Fruit fly (Drosophila melanogaster) whole organism, adult: ENCODE data around the gene Ptpmeg2.

Experiments
- Hr96 ChIP-seq: fragments of 200-800 bp; sonication (Bioruptor generic); optimal IDR thresholded peaks from 2 replicates; lab custom pipeline; 2016; ENCODE audit warnings: missing biosample characterization, missing genetic modification characterization
- Mnt ChIP-seq: fragments of 200-800 bp; sonication (Bioruptor generic); optimal IDR thresholded peaks from 2 replicates; lab custom pipeline; 2016; ENCODE audit warnings: missing biosample characterization, mild to moderate bottlenecking, missing genetic modification characterization
- bab1 ChIP-seq: fragments of 200-800 bp; sonication (Bioruptor generic); optimal IDR thresholded peaks from 3 replicates; lab custom pipeline; 2019; ENCODE audit warnings: missing biosample characterization, mild to moderate bottlenecking, missing genetic modification characterization, moderate library complexity
- cic ChIP-seq: fragments of 200-800 bp; sonication (Bioruptor generic); optimal IDR thresholded peaks from 2 replicates; lab custom pipeline; 2017; ENCODE audit warnings: missing biosample characterization, mild to moderate bottlenecking, missing genetic modification characterization, moderate library complexity
- kay ChIP-seq: fragments of 200-800 bp; sonication (Bioruptor generic); peaks from one replicate; lab custom pipeline; 2016; ENCODE audit warnings: missing biosample characterization, missing genetic modification characterization, borderline replicate concordance
- toe ChIP-seq: fragments of 200-800 bp; sonication (Bioruptor generic); optimal IDR thresholded peaks from 2 replicates; lab custom pipeline; 2016; ENCODE audit warnings: missing biosample characterization, missing genetic modification characterization

- TF ChIP-seq kay (GFP tag; lab: Kevin White, UChicago) (no peak), toe (GFP tag; lab: Kevin White, UChicago) (no peak), bab1 (GFP tag; lab: Kevin White, UChicago) (peak; percentile 58), Mnt (peak; percentile 66), Hr96 (GFP tag; lab: Kevin White, UChicago) (no peak), cic (GFP tag; lab: Kevin White, UChicago) (no peak)
These were observed 50.1 kb downstream of the Ptpmeg2 start, which contains the start of the genes LysRS and Hecw for dm6 chrX:9608727-9609419.
